Fruit fly (Drosophila melanogaster): Measurements from ENCODE around the gene glob3.

Gene glob3

DNA sequence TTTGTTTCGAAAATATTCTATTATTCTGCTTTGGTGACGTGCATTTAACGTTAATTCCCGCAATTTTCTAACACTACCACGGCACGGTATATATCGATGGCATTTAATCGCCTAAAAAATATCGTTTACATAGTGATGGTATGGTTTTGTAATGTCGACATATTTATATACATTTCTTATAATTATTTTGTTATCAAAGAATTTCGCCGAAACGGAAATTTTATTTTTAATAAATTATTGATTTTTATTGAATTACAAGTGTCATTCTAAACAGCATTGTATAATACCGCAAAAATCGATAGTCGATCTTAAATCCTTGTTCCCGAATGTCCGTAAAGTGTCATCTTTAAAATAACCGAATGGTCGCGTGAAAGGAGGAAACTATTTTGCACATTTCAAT is 5.4 kb upstream of the glob3 start, which contains the start of the genes Sec20 and dgrn (continued):
- TF ChIP-seq Blimp-1 (GFP tag; optimal IDR thresholded peaks at IDR 0.05): no peak
- no peak for TF ChIP-seq CG1621 (tag; optimal IDR thresholded peaks at IDR 0.05)
- peak; percentile 53 for TF ChIP-seq Hr39 (GFP tag; optimal IDR thresholded peaks at IDR 0.05)
- TF ChIP-seq Eip75B (GFP tag; optimal IDR thresholded peaks at IDR 0.05): peak; percentile 50
- peak; percentile 67 for TF ChIP-seq Ets96B (tag; optimal IDR thresholded peaks at IDR 0.05)
- TF ChIP-seq CG6276 (GFP tag; optimal IDR thresholded peaks at IDR 0.05): no peak
- no peak for TF ChIP-seq dac (GFP tag; optimal IDR thresholded peaks at IDR 0.05)
- peak; percentile 51 for TF ChIP-seq Ets21C (GFP tag; optimal IDR thresholded peaks at IDR 0.05)
- TF ChIP-seq vri (GFP tag; optimal IDR thresholded peaks at IDR 0.05): peak; percentile 37
- TF ChIP-seq Sox14 (GFP tag; optimal IDR thresholded peaks at IDR 0.05): peak; percentile 70
- TF ChIP-seq CG11902 (GFP tag; optimal IDR thresholded peaks at IDR 0.05): peak; percentile 35
- TF ChIP-seq svp (GFP tag): peak; percentile 71
- TF ChIP-seq CG8632 (GFP tag; optimal IDR thresholded peaks at IDR 0.05): peak; percentile 15
- TF ChIP-seq OdsH (GFP tag; optimal IDR thresholded peaks at IDR 0.05): peak; percentile 74
- TF ChIP-seq CG10631 (GFP tag; optimal IDR thresholded peaks at IDR 0.05): peak; percentile 65
- no peak for TF ChIP-seq CG6854 (GFP tag; optimal IDR thresholded peaks at IDR 0.05)
- TF ChIP-seq Hr38 (GFP tag; optimal IDR thresholded peaks at IDR 0.05): no peak
- TF ChIP-seq Met (GFP tag; optimal IDR thresholded peaks at IDR 0.05): peak; percentile 75
- peak; percentile 60 for TF ChIP-seq CG34406 (GFP tag; optimal IDR thresholded peaks at IDR 0.05)
- peak; percentile 66 for TF ChIP-seq lz (GFP tag; optimal IDR thresholded peaks at IDR 0.05)
- TF ChIP-seq ss (GFP tag; optimal IDR thresholded peaks at IDR 0.05): no peak
- TF ChIP-seq Sox15 (GFP tag; optimal IDR thresholded peaks at IDR 0.05): peak; percentile 29
- no peak for TF ChIP-seq Sox102F (GFP tag; optimal IDR thresholded peaks at IDR 0.05)
- no peak for TF ChIP-seq CG11294 (GFP tag; IDR thresholded peaks at IDR 0.05)
- TF ChIP-seq fkh (GFP tag; optimal IDR thresholded peaks at IDR 0.05): no peak
- TF ChIP-seq CG32006 (GFP tag; optimal IDR thresholded peaks at IDR 0.05): no peak
- peak; percentile 66 for TF ChIP-seq CG3032 (tag; optimal IDR thresholded peaks at IDR 0.05)
- TF ChIP-seq CG3919 (GFP tag; optimal IDR thresholded peaks at IDR 0.05): no peak

dm6 chr3R:5831339-5831738 is 1.5 kb downstream of the glob3 start, which contains the start of gene CG1208:
Gene CG1208, plus strand, starts transcription at chr3R:5831639.
- TF ChIP-seq CG10669 (GFP tag; optimal IDR thresholded peaks at IDR 0.05) (no peak), Hr4 (GFP tag; optimal IDR thresholded peaks at IDR 0.05) (no peak), net (GFP tag; optimal IDR thresholded peaks at IDR 0.05) (no peak), topi (GFP tag; optimal IDR thresholded peaks at IDR 0.05) (no peak), pdm3 (GFP tag; optimal IDR thresholded peaks at IDR 0.05) (no peak), CG11902 (GFP tag; optimal IDR thresholded peaks at IDR 0.05) (no peak), Hr39 (GFP tag; optimal IDR thresholded peaks at IDR 0.05) (no peak), Sox15 (GFP tag; optimal IDR thresholded peaks at IDR 0.05) (no peak), salr (GFP tag; optimal IDR thresholded peaks at IDR 0.05) (no peak)

- TF ChIP-seq CG32006 (GFP tag; optimal IDR thresholded peaks at IDR 0.05) (no peak), CG11294 (GFP tag; IDR thresholded peaks at IDR 0.05) (no peak), fd85E (GFP tag; optimal IDR thresholded peaks at IDR 0.05) (no peak), CG16779 (tag; optimal IDR thresholded peaks at IDR 0.05) (no peak), CG15336 (GFP tag; IDR thresholded peaks at IDR 0.05) (no peak), svp (GFP tag) (peak; percentile 17), esn (GFP tag; optimal IDR thresholded peaks at IDR 0.05) (no peak), net (GFP tag; optimal IDR thresholded peaks at IDR 0.05) (no peak)
Measured at dm6 chr3R:5832345-5832981, 2.6 kb downstream of the glob3 start.

Data from whole organism, prepupa.